Fruit fly (Drosophila melanogaster) whole organism, prepupa: ENCODE results near the gene CG10514.

Experiments used
- CG10631 ChIP-seq: fragments of 200-800 bp; sonication (Bioruptor generic); optimal IDR thresholded peaks from 2 replicates; lab custom pipeline; 2016; ENCODE audit warnings: missing biosample characterization, missing genetic modification characterization
- CG11294 ChIP-seq: fragments of 200-800 bp; sonication (Bioruptor generic); IDR thresholded peaks from 2 replicates; pipeline ENCODE4 v1.3.6; 2022; ENCODE audit warnings: missing biosample characterization, missing genetic modification characterization
- CG11762 ChIP-seq: fragments of 200-800 bp; sonication (Bioruptor generic); optimal IDR thresholded peaks from 3 replicates; lab custom pipeline; 2016; ENCODE audit warnings: missing biosample characterization, missing genetic modification characterization; ENCODE audit not compliant: insufficient read depth
- CG11902 ChIP-seq: fragments of 200-800 bp; sonication (Bioruptor generic); optimal IDR thresholded peaks from 3 replicates; lab custom pipeline; 2016; ENCODE audit warnings: missing biosample characterization, missing genetic modification characterization
- CG15336 ChIP-seq: fragments of 200-800 bp; sonication (Bioruptor generic); IDR thresholded peaks from 2 replicates; pipeline ENCODE4 v1.3.6; 2022; ENCODE audit warnings: missing biosample characterization, missing genetic modification characterization
- CG16779 ChIP-seq: fragments of 200-800 bp; sonication (Bioruptor generic); optimal IDR thresholded peaks from 3 replicates; lab custom pipeline; 2017; ENCODE audit warnings: missing biosample characterization, mild to moderate bottlenecking, missing genetic modification characterization
- CG3032 ChIP-seq: fragments of 200-800 bp; optimal IDR thresholded peaks from 2 replicates; lab custom pipeline; 2019; ENCODE audit warnings: missing biosample characterization, mild to moderate bottlenecking, missing genetic modification characterization, moderate library complexity
- CG31627 ChIP-seq: fragments of 200-800 bp; sonication (Bioruptor generic); optimal IDR thresholded peaks from 3 replicates; lab custom pipeline; 2016; ENCODE audit warnings: missing biosample characterization, missing genetic modification characterization
- CG6163 ChIP-seq: fragments of 200-800 bp; sonication (Bioruptor generic); IDR thresholded peaks from 3 replicates; pipeline ENCODE4 v1.3.6; 2022; ENCODE audit warnings: missing biosample characterization, missing genetic modification characterization
- CG6792 ChIP-seq: fragments of 200-800 bp; sonication (Bioruptor generic); optimal IDR thresholded peaks from 3 replicates; lab custom pipeline; 2016; ENCODE audit warnings: missing biosample characterization, missing genetic modification characterization
- CG6808 ChIP-seq: fragments of 200-800 bp; sonication (Bioruptor generic); optimal IDR thresholded peaks from 3 replicates; lab custom pipeline; 2017; ENCODE audit warnings: missing biosample characterization, missing genetic modification characterization, mild to moderate bottlenecking, moderate library complexity, missing genetic modification reagents
- CG6854 ChIP-seq: fragments of 200-800 bp; sonication (Bioruptor generic); optimal IDR thresholded peaks from 2 replicates; lab custom pipeline; 2017; ENCODE audit warnings: missing biosample characterization, mild to moderate bottlenecking, missing genetic modification characterization
- CG8119 ChIP-seq: fragments of 200-800 bp; sonication (Bioruptor generic); IDR thresholded peaks from 3 replicates; pipeline ENCODE4 v1.3.6; 2022; ENCODE audit warnings: missing biosample characterization, missing genetic modification characterization
- CG9139 ChIP-seq: fragments of 200-800 bp; sonication (Bioruptor generic); optimal IDR thresholded peaks from 3 replicates; lab custom pipeline; 2017; ENCODE audit warnings: missing biosample characterization, mild to moderate bottlenecking, missing genetic modification characterization
- Eip75B ChIP-seq: fragments of 200-800 bp; sonication (Bioruptor generic); optimal IDR thresholded peaks from 3 replicates; lab custom pipeline; 2016; ENCODE audit warnings: missing biosample characterization, missing genetic modification characterization
- Ets21C ChIP-seq: fragments of 200-800 bp; sonication (Bioruptor generic); optimal IDR thresholded peaks from 3 replicates; lab custom pipeline; 2016; ENCODE audit warnings: missing biosample characterization, missing genetic modification characterization
- Gug ChIP-seq: fragments of 200-800 bp; sonication (Bioruptor generic); IDR thresholded peaks from 2 replicates; pipeline ENCODE4 v1.3.6; 2022; ENCODE audit warnings: missing biosample characterization, missing genetic modification characterization
- Hr4 ChIP-seq: fragments of 200-800 bp; sonication (Bioruptor generic); optimal IDR thresholded peaks from 3 replicates; lab custom pipeline; 2016; ENCODE audit warnings: missing biosample characterization, missing genetic modification characterization
- Lpt ChIP-seq: fragments of 200-800 bp; sonication (Bioruptor generic); optimal IDR thresholded peaks from 3 replicates; lab custom pipeline; 2016; ENCODE audit warnings: missing biosample characterization, missing genetic modification characterization
- Met ChIP-seq: fragments of 200-800 bp; sonication (Bioruptor generic); optimal IDR thresholded peaks from 3 replicates; lab custom pipeline; 2016; ENCODE audit warnings: missing biosample characterization, missing genetic modification characterization
- OdsH ChIP-seq: fragments of 200-800 bp; sonication (Bioruptor generic); optimal IDR thresholded peaks from 3 replicates; lab custom pipeline; 2016; ENCODE audit warnings: missing biosample characterization, missing genetic modification characterization
- Sox102F ChIP-seq: fragments of 200-800 bp; sonication (Bioruptor generic); optimal IDR thresholded peaks from 2 replicates; lab custom pipeline; 2016; ENCODE audit warnings: missing biosample characterization, mild to moderate bottlenecking, missing genetic modification characterization
- Sox14 ChIP-seq: fragments of 200-800 bp; sonication (Bioruptor generic); optimal IDR thresholded peaks from 3 replicates; lab custom pipeline; 2016; ENCODE audit warnings: missing biosample characterization, missing genetic modification characterization
- Sox15 ChIP-seq: fragments of 200-800 bp; sonication (Bioruptor generic); optimal IDR thresholded peaks from 3 replicates; lab custom pipeline; 2016; ENCODE audit warnings: missing biosample characterization, missing genetic modification characterization
- achi ChIP-seq: fragments of 200-800 bp; sonication (Bioruptor generic); optimal IDR thresholded peaks from 3 replicates; lab custom pipeline; 2016; ENCODE audit warnings: missing biosample characterization, missing genetic modification characterization
- cyc ChIP-seq: fragments of 200-800 bp; sonication (Bioruptor generic); optimal IDR thresholded peaks from 3 replicates; lab custom pipeline; 2016; ENCODE audit warnings: missing biosample characterization, missing genetic modification characterization
- dac ChIP-seq: fragments of 200-800 bp; sonication (Bioruptor generic); optimal IDR thresholded peaks from 2 replicates; lab custom pipeline; 2017; ENCODE audit warnings: missing biosample characterization, mild to moderate bottlenecking, missing genetic modification characterization
- fd85E ChIP-seq: fragments of 200-800 bp; sonication (Bioruptor generic); optimal IDR thresholded peaks from 3 replicates; lab custom pipeline; 2016; ENCODE audit warnings: missing biosample characterization, missing genetic modification characterization
- fkh ChIP-seq: fragments of 200-800 bp; sonication (Bioruptor generic); optimal IDR thresholded peaks from 3 replicates; lab custom pipeline; 2017; ENCODE audit warnings: missing biosample characterization, mild to moderate bottlenecking, missing genetic modification characterization, moderate library complexity
- lz ChIP-seq: fragments of 200-800 bp; sonication (Bioruptor generic); optimal IDR thresholded peaks from 3 replicates; lab custom pipeline; 2016; ENCODE audit warnings: missing biosample characterization, missing genetic modification characterization
- net ChIP-seq: fragments of 200-800 bp; sonication (Bioruptor generic); optimal IDR thresholded peaks from 3 replicates; lab custom pipeline; 2016; ENCODE audit warnings: missing biosample characterization, missing genetic modification characterization
- salr ChIP-seq, 2 experiments: fragments of 200-800 bp; sonication (Bioruptor generic); optimal IDR thresholded peaks; 3 replicates each; lab custom pipeline; 2016 to 2018; ENCODE audit warnings: missing biosample characterization in 2 of 2, missing genetic modification characterization in 2 of 2, mild to moderate bottlenecking in 1 of 2
- spab ChIP-seq: fragments of 200-800 bp; sonication (Bioruptor generic); optimal IDR thresholded peaks from 2 replicates; lab custom pipeline; 2017; ENCODE audit warnings: missing biosample characterization, mild to moderate bottlenecking, missing genetic modification characterization, missing genetic modification reagents
- svp ChIP-seq: fragments of 200-800 bp; sonication (Bioruptor generic); peaks from one replicate; lab custom pipeline; 2016; ENCODE audit warnings: missing biosample characterization, missing genetic modification characterization
- topi ChIP-seq: fragments of 200-800 bp; sonication (Bioruptor generic); optimal IDR thresholded peaks from 3 replicates; lab custom pipeline; 2016; ENCODE audit warnings: missing biosample characterization, missing genetic modification characterization
- vri ChIP-seq: fragments of 200-800 bp; sonication (Bioruptor generic); optimal IDR thresholded peaks from 3 replicates; lab custom pipeline; 2016; ENCODE audit warnings: missing biosample characterization, mild to moderate bottlenecking, missing genetic modification characterization

CG10514 gene

DNA sequence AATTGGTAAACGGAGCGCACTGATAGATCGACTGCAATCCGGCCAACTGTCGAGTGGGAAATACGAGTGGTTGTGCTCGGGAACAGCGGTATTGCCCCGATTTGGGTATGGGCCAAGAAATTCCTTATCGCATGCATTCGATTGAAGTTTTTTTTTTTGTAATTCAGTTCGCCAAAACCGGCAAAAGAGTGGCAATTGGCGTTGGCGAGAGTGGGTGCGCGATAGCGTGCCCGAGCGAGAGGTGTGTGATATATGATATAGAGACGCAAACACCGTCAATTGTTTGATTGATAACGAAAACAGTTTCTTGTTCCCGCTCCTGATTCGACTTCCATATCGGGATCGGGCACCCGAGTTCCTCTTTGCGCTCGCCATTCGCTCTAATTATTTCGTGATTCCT is 34.1 kb upstream of the CG10514 start, which contains the start of gene CG31087:
Gene CG31087, minus strand, starts transcription at position 63 of the 400 bp plus-strand sequence.
- TF ChIP-seq vri (GFP tag; lab: Kevin White, UChicago) (peak; percentile 55), fd85E (no peak), dac (GFP tag; lab: Kevin White, UChicago) (no peak)

- TF ChIP-seq CG9139 (GFP tag; lab: Kevin White, UChicago) (no peak), Met (GFP tag; lab: Kevin White, UChicago) (no peak), CG31627 (GFP tag; lab: Kevin White, UChicago) (no peak), CG11902 (GFP tag; lab: Kevin White, UChicago) (no peak), CG6163 (GFP tag; lab: Robert Waterston, UW) (no peak), Hr4 (no peak), salr (GFP tag; optimal IDR thresholded peaks at IDR 0.05; lab: Kevin White, UChicago) (no peak), topi (GFP tag; lab: Kevin White, UChicago) (no peak), CG16779 (no peak), svp (GFP tag; lab: Kevin White, UChicago) (no peak), Lpt (GFP tag; lab: Kevin White, UChicago) (no peak)
These were observed 32.9 kb upstream of the CG10514 start for dm6 chr3R:25312583-25312982.

DNA sequence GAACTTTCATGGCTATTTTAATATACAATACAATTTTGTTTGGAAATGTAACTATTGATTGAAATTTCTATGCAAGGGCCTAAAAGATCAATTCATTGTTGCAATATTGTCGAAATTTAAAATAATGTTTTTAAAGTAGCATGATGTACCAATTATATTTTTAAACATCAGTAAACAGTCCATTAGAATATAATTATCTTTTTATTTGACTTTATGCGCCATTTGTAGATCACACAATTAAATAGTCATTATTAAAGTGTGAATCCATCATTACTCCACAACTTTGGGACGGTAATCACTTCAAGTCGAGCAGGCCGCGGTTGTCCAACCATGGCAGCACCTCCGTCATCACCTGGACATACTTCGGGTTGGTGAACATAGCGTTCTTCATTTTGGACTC is 31.2 kb upstream of the CG10514 start, which contains the start of gene CG31099:
Gene CG31099, minus strand, starts transcription at position 101 of the 400 bp plus-strand sequence.
- TF ChIP-seq CG6163 (GFP tag; lab: Robert Waterston, UW): no peak
- TF ChIP-seq Gug (GFP tag; lab: Robert Waterston, UW): no peak
- no peak for TF ChIP-seq fkh (GFP tag; lab: Kevin White, UChicago)

DNA sequence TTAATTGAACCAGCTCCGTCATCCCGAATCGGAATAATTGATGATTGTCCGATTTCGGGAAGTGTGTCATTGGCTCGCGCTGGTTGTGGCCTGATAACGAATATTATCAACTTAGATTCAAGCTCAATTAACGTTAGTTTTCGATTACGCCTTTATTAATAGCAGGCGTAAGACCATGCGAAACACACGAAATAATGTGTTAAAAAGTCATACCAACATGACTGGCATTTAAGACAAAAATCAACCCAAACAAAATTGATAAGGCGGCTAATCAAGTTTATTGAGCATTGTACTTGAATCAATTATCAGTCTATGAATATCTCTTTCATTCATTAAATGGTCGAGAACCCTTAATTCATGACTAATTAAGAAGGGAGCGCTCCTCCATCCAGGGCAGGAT is 29.5 kb upstream of the CG10514 start:
- TF ChIP-seq vri (GFP tag; lab: Kevin White, UChicago) (peak; percentile 9), salr (GFP tag; optimal IDR thresholded peaks at IDR 0.05; lab: Kevin White, UChicago) (no peak)

- no peak for TF ChIP-seq achi (GFP tag; lab: Kevin White, UChicago)
- no peak for TF ChIP-seq CG6808 (GFP tag; lab: Kevin White, UChicago)
- TF ChIP-seq Sox102F (GFP tag; lab: Kevin White, UChicago): no peak
- no peak for TF ChIP-seq Gug (GFP tag; lab: Robert Waterston, UW)
- no peak for TF ChIP-seq net (GFP tag; lab: Kevin White, UChicago)
- no peak for TF ChIP-seq CG11294
- no peak for TF ChIP-seq CG10631 (GFP tag; lab: Kevin White, UChicago)
- no peak for TF ChIP-seq CG31627 (GFP tag; lab: Kevin White, UChicago)
- TF ChIP-seq CG6854 (GFP tag; lab: Kevin White, UChicago): no peak
- TF ChIP-seq CG11762 (GFP tag; lab: Kevin White, UChicago): no peak
- TF ChIP-seq Sox15 (GFP tag; lab: Kevin White, UChicago): no peak
- no peak for TF ChIP-seq lz (GFP tag; lab: Kevin White, UChicago)
- no peak for TF ChIP-seq OdsH
- no peak for TF ChIP-seq Ets21C
- no peak for TF ChIP-seq Eip75B (GFP tag; lab: Kevin White, UChicago)
- no peak for TF ChIP-seq Met (GFP tag; lab: Kevin White, UChicago)
- no peak for TF ChIP-seq CG15336 (GFP tag; lab: Robert Waterston, UW)
- TF ChIP-seq, all 60 proteins: peak for 0
These were observed 28.6 kb upstream of the CG10514 start, which contains the start of gene CG10550 for dm6 chr3R:25308228-25308627. TSS of gene CG10550 (minus strand) at chr3R:25308391.

dm6 chr3R:25305822-25306544 is 26.3 kb upstream of the CG10514 start:
- TF ChIP-seq CG8119 (no peak), CG3032 (tag; lab: Kevin White, UChicago) (no peak), net (GFP tag; lab: Kevin White, UChicago) (no peak), achi (GFP tag; lab: Kevin White, UChicago) (no peak), CG6792 (GFP tag; lab: Kevin White, UChicago) (no peak), CG31627 (GFP tag; lab: Kevin White, UChicago) (no peak), vri (GFP tag; lab: Kevin White, UChicago) (peak; percentile 26), cyc (no peak), Ets21C (no peak), spab (no peak), Sox14 (GFP tag; lab: Kevin White, UChicago) (no peak), fkh (GFP tag; lab: Kevin White, UChicago) (peak; percentile 56)
